Worm (Caenorhabditis elegans): ENCODE results near the gene F57G12.2.

F57G12.2 gene

DNA sequence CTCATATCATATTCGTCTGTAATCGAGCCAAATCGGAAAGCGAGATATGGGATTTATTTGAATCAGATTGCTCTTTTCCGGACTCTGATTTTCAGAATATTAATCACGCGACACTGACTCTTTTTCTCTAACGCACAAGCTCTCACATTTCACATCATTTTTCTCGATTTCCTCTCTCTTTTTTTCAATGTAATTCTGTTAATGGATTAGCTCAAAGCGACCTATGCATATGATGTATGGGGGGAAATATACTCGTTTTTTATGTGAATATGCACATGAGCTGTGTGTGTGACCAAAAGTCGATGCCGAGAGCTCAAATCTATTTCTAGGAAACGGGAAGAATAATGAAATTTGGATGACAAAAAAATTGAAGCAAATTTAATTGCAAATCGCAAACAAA, 40.7 kb upstream of the F57G12.2 start (continued):
- no peak for TF ChIP-seq unc-62 (GFP tag; optimal IDR thresholded peaks at IDR 0.05)
- no peak for TF ChIP-seq ama-1 (optimal IDR thresholded peaks at IDR 0.05)
- no peak for TF ChIP-seq fos-1 (tag; optimal IDR thresholded peaks at IDR 0.05)
- TF ChIP-seq sma-3 (GFP tag; optimal IDR thresholded peaks at IDR 0.05), result no peak
- peak; percentile 7 for TF ChIP-seq dmd-4 (tag; optimal IDR thresholded peaks at IDR 0.05)
- TF ChIP-seq mab-5 (tag; optimal IDR thresholded peaks at IDR 0.05), result no peak
- TF ChIP-seq Y55F3AM.14 (GFP tag; optimal IDR thresholded peaks at IDR 0.05), result no peak
- TF ChIP-seq alr-1 (tag; optimal IDR thresholded peaks at IDR 0.05), result no peak
- peak in 1 of 2 experiments; percentile 59 for TF ChIP-seq lsy-2 (tag; optimal IDR thresholded peaks at IDR 0.05)

DNA sequence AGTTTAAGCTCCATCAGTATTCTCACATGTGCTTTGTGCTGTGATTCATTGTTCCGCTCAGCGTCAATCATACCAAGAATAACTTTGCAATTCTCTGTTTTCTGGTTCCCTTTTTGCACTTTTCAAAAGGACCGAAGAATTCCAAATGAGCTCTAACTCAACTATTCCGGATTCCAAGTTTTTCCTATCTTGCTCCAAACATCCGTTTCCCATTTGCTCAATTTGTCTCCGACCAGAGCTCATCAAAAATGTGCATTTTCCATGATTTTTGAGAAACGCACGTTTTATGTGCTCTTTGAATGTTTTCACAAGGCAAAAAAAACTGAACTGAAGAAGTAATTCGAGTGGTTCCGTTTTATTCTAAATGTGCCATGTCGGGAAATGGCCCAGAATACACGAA, 38.4 kb upstream of the F57G12.2 start:
- peak; percentile 16 for TF ChIP-seq nhr-129 (tag; optimal IDR thresholded peaks at IDR 0.05)
- TF ChIP-seq ceh-82 (tag; optimal IDR thresholded peaks at IDR 0.05), result no peak
- peak; percentile 1 for TF ChIP-seq crh-2 (tag; optimal IDR thresholded peaks at IDR 0.05)
- TF ChIP-seq F13H6.1 (tag; optimal IDR thresholded peaks at IDR 0.05), result no peak
- TF ChIP-seq sma-9 (GFP tag; optimal IDR thresholded peaks at IDR 0.05), result peak; percentile 50
- TF ChIP-seq sma-9 (tag; optimal IDR thresholded peaks at IDR 0.05), result no peak
- peak in 1 of 2 experiments; percentile 7 for TF ChIP-seq lsy-2 (tag; optimal IDR thresholded peaks at IDR 0.05)
- TF ChIP-seq unc-55 (GFP tag; optimal IDR thresholded peaks at IDR 0.05), result peak; percentile 38
- no peak for TF ChIP-seq nhr-6 (tag; optimal IDR thresholded peaks at IDR 0.05)
- TF ChIP-seq sem-4 (tag; optimal IDR thresholded peaks at IDR 0.05), result peak; percentile 49
- TF ChIP-seq peb-1 (tag; optimal IDR thresholded peaks at IDR 0.05), result no peak

DNA sequence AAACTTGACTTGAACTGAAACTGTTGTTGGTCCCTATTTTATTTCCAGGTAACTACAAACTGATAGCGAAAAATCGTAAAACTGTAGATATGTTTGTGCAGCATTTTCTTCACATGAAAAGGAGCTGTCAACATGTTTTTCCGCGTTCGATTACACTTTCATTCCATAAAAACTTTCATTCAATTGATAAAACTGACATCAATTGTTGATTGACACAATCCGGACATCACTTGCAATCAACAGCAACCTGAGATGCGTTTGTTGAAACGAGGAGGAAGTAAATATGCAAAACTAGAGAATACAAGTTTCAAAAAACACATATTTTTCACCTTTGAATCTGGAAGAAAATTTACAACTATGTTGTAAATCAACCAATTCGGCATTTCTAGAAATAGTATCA, 37.5 kb upstream of the F57G12.2 start:
- TF ChIP-seq lin-11 (tag; optimal IDR thresholded peaks at IDR 0.05) (no peak), unc-39 (tag; optimal IDR thresholded peaks at IDR 0.05) (no peak), mab-5 (tag; optimal IDR thresholded peaks at IDR 0.05) (no peak), elt-1 (tag; optimal IDR thresholded peaks at IDR 0.05) (no peak), nhr-11 (tag; optimal IDR thresholded peaks at IDR 0.05) (no peak), unc-62 (GFP tag; optimal IDR thresholded peaks at IDR 0.05) (no peak), nhr-77 (tag; optimal IDR thresholded peaks at IDR 0.05) (no peak), Y55F3AM.14 (GFP tag; optimal IDR thresholded peaks at IDR 0.05) (no peak), mdl-1 (tag; optimal IDR thresholded peaks at IDR 0.05) (no peak), ceh-82 (tag; optimal IDR thresholded peaks at IDR 0.05) (no peak), nhr-23 (tag; optimal IDR thresholded peaks at IDR 0.05) (no peak), C34F6.9 (tag; optimal IDR thresholded peaks at IDR 0.05) (no peak), nhr-237 (tag; optimal IDR thresholded peaks at IDR 0.05) (no peak), nhr-10 (tag; optimal IDR thresholded peaks at IDR 0.05) (no peak), snpc-4 (tag; optimal IDR thresholded peaks at IDR 0.05) (no peak), F13H6.1 (tag; optimal IDR thresholded peaks at IDR 0.05) (no peak), crh-2 (tag; optimal IDR thresholded peaks at IDR 0.05) (no peak)

DNA sequence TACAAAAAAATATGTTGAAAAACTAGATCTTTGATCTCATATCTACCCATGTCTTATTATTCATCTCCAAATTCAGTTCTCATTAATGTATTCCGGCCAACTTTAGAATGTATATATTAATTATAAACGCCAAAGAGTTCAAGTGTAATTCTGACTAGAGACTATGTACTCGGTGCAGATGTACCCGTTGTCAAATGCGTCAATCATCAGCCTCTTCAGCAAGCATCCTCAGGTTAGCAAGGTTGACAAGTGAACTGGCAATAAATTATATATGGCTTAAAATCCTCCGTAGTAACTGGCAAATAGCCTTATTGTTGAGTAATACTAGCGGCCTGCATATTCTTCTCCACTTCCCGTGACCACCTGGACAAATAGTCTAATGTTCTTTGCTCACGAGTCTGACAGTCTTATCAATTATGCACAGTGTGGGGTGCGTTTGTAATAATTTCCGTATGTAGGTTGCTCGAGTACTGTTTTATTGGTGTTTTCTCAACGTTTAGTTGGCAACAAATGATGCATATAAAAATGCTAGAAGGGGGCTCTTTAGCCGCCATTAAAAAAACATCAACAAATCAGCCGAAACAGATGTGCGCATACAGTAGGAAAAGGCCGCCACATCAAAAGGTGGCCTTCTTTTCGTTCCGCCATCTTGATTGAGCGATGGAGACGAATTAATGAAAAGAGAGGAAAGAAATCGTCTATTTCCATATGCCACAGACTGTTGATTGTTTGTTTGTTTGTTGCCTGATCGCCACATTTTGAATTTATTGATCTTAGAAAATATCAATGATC, 28.6 kb upstream of the F57G12.2 start:
- TF ChIP-seq nhr-25 (tag; optimal IDR thresholded peaks at IDR 0.05) (peak; percentile 13), ztf-11 (tag; optimal IDR thresholded peaks at IDR 0.05) (no peak), blmp-1 (tag; optimal IDR thresholded peaks at IDR 0.05; ENCODE audit: insufficient read depth) (no peak), nhr-21 (tag; optimal IDR thresholded peaks at IDR 0.05) (no peak), C34F6.9 (tag; optimal IDR thresholded peaks at IDR 0.05) (no peak), nhr-11 (tag; optimal IDR thresholded peaks at IDR 0.05) (no peak), ceh-16 (tag; optimal IDR thresholded peaks at IDR 0.05) (peak; percentile 4), sma-9 (GFP tag; optimal IDR thresholded peaks at IDR 0.05) (peak; percentile 60), sma-9 (tag; optimal IDR thresholded peaks at IDR 0.05) (no peak), nhr-129 (tag; optimal IDR thresholded peaks at IDR 0.05) (no peak), snpc-4 (tag; optimal IDR thresholded peaks at IDR 0.05) (no peak), zag-1 (tag; optimal IDR thresholded peaks at IDR 0.05) (no peak)

Measured in whole organism, L2 larva.